Fruit fly (Drosophila melanogaster) whole organism, embryonic: ENCODE results near the gene CG5382.

ENCODE experiments used
- Aef1 ChIP-seq: fragments of 200-800 bp; sonication (Bioruptor generic); IDR thresholded peaks from 3 replicates; pipeline ENCODE4 v1.3.6; 2022; ENCODE audit warnings: missing biosample characterization, missing genetic modification characterization
- Bgb ChIP-seq: fragments of 200-800 bp; sonication (Bioruptor generic); IDR thresholded peaks from 2 replicates; pipeline ENCODE4 v1.3.6; 2022; ENCODE audit warnings: missing biosample characterization, missing genetic modification characterization; ENCODE audit not compliant: partially characterized antibody
- BtbVII ChIP-seq: fragments of 200-800 bp; sonication (Bioruptor generic); optimal IDR thresholded peaks from 3 replicates; lab custom pipeline; 2017; ENCODE audit warnings: missing biosample characterization, mild to moderate bottlenecking, missing genetic modification characterization
- CG11456 ChIP-seq: fragments of 200-800 bp; sonication (Bioruptor generic); IDR thresholded peaks from 3 replicates; pipeline ENCODE4 v1.3.6; 2022; ENCODE audit warnings: missing biosample characterization, missing genetic modification characterization
- CG11723 ChIP-seq: fragments of 200-800 bp; sonication (Bioruptor generic); optimal IDR thresholded peaks from 2 replicates; lab custom pipeline; 2017; ENCODE audit warnings: missing biosample characterization, mild to moderate bottlenecking, missing genetic modification characterization
- CG14441 ChIP-seq: fragments of 200-800 bp; sonication (Bioruptor generic); IDR thresholded peaks from 2 replicates; pipeline ENCODE4 v1.3.6; 2022; ENCODE audit warnings: missing biosample characterization, missing genetic modification characterization
- CG15479 ChIP-seq: fragments of 200-800 bp; sonication (Bioruptor generic); optimal IDR thresholded peaks from 3 replicates; lab custom pipeline; 2019; ENCODE audit warnings: missing biosample characterization, mild to moderate bottlenecking, missing genetic modification characterization, moderate library complexity
- CG15514 ChIP-seq: fragments of 200-800 bp; sonication (Bioruptor generic); optimal IDR thresholded peaks from 3 replicates; lab custom pipeline; 2017; ENCODE audit warnings: missing biosample characterization, missing genetic modification characterization, mild to moderate bottlenecking, moderate library complexity, missing genetic modification reagents
- CG18262 ChIP-seq: fragments of 200-800 bp; optimal IDR thresholded peaks from 3 replicates; lab custom pipeline; 2019; ENCODE audit warnings: missing biosample characterization, mild to moderate bottlenecking, missing genetic modification characterization, moderate library complexity
- CG1832 ChIP-seq: fragments of 200-800 bp; sonication (Bioruptor generic); optimal IDR thresholded peaks from 2 replicates; lab custom pipeline; 2017; ENCODE audit warnings: missing biosample characterization, mild to moderate bottlenecking, missing genetic modification characterization, inconsistent platforms
- CG32767 ChIP-seq: fragments of 200-800 bp; sonication (Bioruptor generic); IDR thresholded peaks from 2 replicates; pipeline ENCODE4 v1.3.6; 2022; ENCODE audit warnings: missing biosample characterization, missing genetic modification characterization
- CG32772 ChIP-seq: fragments of 200-800 bp; sonication (Bioruptor generic); IDR thresholded peaks from 2 replicates; pipeline ENCODE4 v1.3.6; 2022; ENCODE audit warnings: missing biosample characterization, missing genetic modification characterization
- CG3407 ChIP-seq: fragments of 200-800 bp; sonication (Bioruptor generic); optimal IDR thresholded peaks from 2 replicates; lab custom pipeline; 2018; ENCODE audit warnings: missing biosample characterization, mild to moderate bottlenecking, missing genetic modification characterization
- CG4282 ChIP-seq: fragments of 200-800 bp; sonication (Bioruptor generic); optimal IDR thresholded peaks from 2 replicates; lab custom pipeline; 2016; ENCODE audit warnings: missing biosample characterization, missing genetic modification characterization
- CG4360 ChIP-seq: fragments of 200-800 bp; sonication (Bioruptor generic); IDR thresholded peaks from 2 replicates; pipeline ENCODE4 v1.3.6; 2022; ENCODE audit warnings: missing biosample characterization, missing genetic modification characterization
- CG5953 ChIP-seq: fragments of 200-800 bp; sonication (Bioruptor generic); IDR thresholded peaks from 2 replicates; pipeline ENCODE4 v1.3.6; 2022; ENCODE audit warnings: missing biosample characterization, missing genetic modification characterization
- CG7786 ChIP-seq: fragments of 200-800 bp; sonication (Bioruptor generic); optimal IDR thresholded peaks from 2 replicates; lab custom pipeline; 2016; ENCODE audit warnings: missing biosample characterization, missing genetic modification characterization
- CG8089 ChIP-seq: fragments of 200-800 bp; sonication (Bioruptor generic); optimal IDR thresholded peaks from 3 replicates; lab custom pipeline; 2016; ENCODE audit warnings: missing biosample characterization, missing genetic modification characterization
- CG8290 ChIP-seq, 3 experiments: fragments of 200-800 bp; sonication (Bioruptor generic); optimal IDR thresholded peaks; 2 replicates each; lab custom pipeline; 2016 to 2019; ENCODE audit warnings: missing biosample characterization in 3 of 3, missing genetic modification characterization in 3 of 3, mild to moderate bottlenecking in 2 of 3, moderate library complexity in 1 of 3
- CoRest ChIP-seq: fragments of 200-800 bp; sonication (Bioruptor generic); optimal IDR thresholded peaks from 3 replicates; lab custom pipeline; 2018; ENCODE audit warnings: missing biosample characterization, mild to moderate bottlenecking, missing genetic modification characterization, moderate library complexity
- Ets65A ChIP-seq: fragments of 200-800 bp; sonication (Bioruptor generic); peaks from one replicate; lab custom pipeline; 2016; ENCODE audit warnings: missing biosample characterization, missing genetic modification characterization
- Fer3 ChIP-seq: fragments of 200-800 bp; sonication (Bioruptor generic); optimal IDR thresholded peaks from 2 replicates; lab custom pipeline; 2018; ENCODE audit warnings: missing biosample characterization, mild to moderate bottlenecking, missing genetic modification characterization, moderate library complexity
- GATAe ChIP-seq: fragments of 200-800 bp; sonication (Bioruptor generic); conservative IDR thresholded peaks from 2 replicates; pipeline ENCODE4 v1.3.6; 2022; ENCODE audit warnings: missing biosample characterization, missing genetic modification characterization
- HHEX ChIP-seq: fragments of 200-800 bp; sonication (Bioruptor generic); optimal IDR thresholded peaks from 3 replicates; lab custom pipeline; 2017; ENCODE audit warnings: missing biosample characterization, mild to moderate bottlenecking, missing genetic modification characterization, missing genetic modification reagents
- Hr78 ChIP-seq, 2 experiments: fragments of 200-800 bp in 1 of 2; fragments of >200 bp in 1 of 2; sonication (Bioruptor generic) in 1 of 2; optimal IDR thresholded peaks; 2 replicates each; lab custom pipeline; 2017 to 2019; ENCODE audit warnings: missing biosample characterization in 2 of 2, missing genetic modification characterization in 2 of 2, mild to moderate bottlenecking in 1 of 2, moderate library complexity in 1 of 2
- NK7.1 ChIP-seq: fragments of 200-800 bp; sonication (Bioruptor generic); optimal IDR thresholded peaks from 3 replicates; lab custom pipeline; 2016; ENCODE audit warnings: missing biosample characterization, missing genetic modification characterization
- Nf-YA ChIP-seq: fragments of 200-800 bp; sonication (Bioruptor generic); IDR thresholded peaks from 2 replicates; pipeline ENCODE4 v1.3.6; 2022; ENCODE audit warnings: missing biosample characterization, missing genetic modification characterization
- Opbp ChIP-seq: fragments of 200-800 bp; sonication (Bioruptor generic); IDR thresholded peaks from 3 replicates; pipeline ENCODE4 v1.3.6; 2022; ENCODE audit warnings: missing biosample characterization, missing genetic modification characterization; ENCODE audit not compliant: partially characterized antibody
- Optix ChIP-seq: fragments of 200-800 bp; sonication (Bioruptor generic); IDR thresholded peaks from 3 replicates; pipeline ENCODE4 v1.3.6; 2022; ENCODE audit warnings: missing biosample characterization, missing genetic modification characterization
- PHDP ChIP-seq: fragments of 200-800 bp; sonication (Bioruptor generic); optimal IDR thresholded peaks from 3 replicates; lab custom pipeline; 2018; ENCODE audit warnings: missing biosample characterization, mild to moderate bottlenecking, missing genetic modification characterization, moderate library complexity
- Xbp1 ChIP-seq: fragments of 200-800 bp; sonication (Bioruptor generic); optimal IDR thresholded peaks from 3 replicates; lab custom pipeline; 2016; ENCODE audit warnings: missing biosample characterization, mild to moderate bottlenecking, missing genetic modification characterization
- ato ChIP-seq: fragments of 200-800 bp; sonication (Bioruptor generic); IDR thresholded peaks from 2 replicates; pipeline ENCODE4 v1.3.6; 2022; ENCODE audit warnings: missing biosample characterization, missing genetic modification characterization; ENCODE audit not compliant: partially characterized antibody
- chinmo ChIP-seq: fragments of 200-800 bp; sonication (Bioruptor generic); IDR thresholded peaks from 4 replicates; pipeline ENCODE4 v1.3.6; 2022; ENCODE audit warnings: missing biosample characterization, missing genetic modification characterization; ENCODE audit not compliant: partially characterized antibody
- chn ChIP-seq: fragments of 200-800 bp; sonication (Bioruptor generic); optimal IDR thresholded peaks from 2 replicates; lab custom pipeline; 2016; ENCODE audit warnings: missing biosample characterization, missing genetic modification characterization
- disco-r ChIP-seq: fragments of 200-800 bp; sonication (Bioruptor generic); optimal IDR thresholded peaks from 2 replicates; lab custom pipeline; 2016; ENCODE audit warnings: missing biosample characterization, missing genetic modification characterization
- fd102C ChIP-seq: fragments of 200-800 bp; sonication (Bioruptor generic); optimal IDR thresholded peaks from 2 replicates; lab custom pipeline; 2018; ENCODE audit warnings: missing biosample characterization, mild to moderate bottlenecking, missing genetic modification characterization, moderate library complexity
- gfzf ChIP-seq: fragments of 200-800 bp; sonication (Bioruptor generic); optimal IDR thresholded peaks from 2 replicates; lab custom pipeline; 2016; ENCODE audit warnings: missing biosample characterization, mild to moderate bottlenecking, missing genetic modification characterization, moderate library complexity
- ham ChIP-seq: fragments of 200-800 bp; sonication (Bioruptor generic); IDR thresholded peaks from 2 replicates; pipeline ENCODE4 v1.3.6; 2022; ENCODE audit warnings: missing biosample characterization, missing genetic modification characterization
- ind ChIP-seq: fragments of 200-800 bp; sonication (Bioruptor generic); optimal IDR thresholded peaks from 3 replicates; lab custom pipeline; 2016; ENCODE audit warnings: missing biosample characterization, missing genetic modification characterization
- kay ChIP-seq: fragments of 200-800 bp; sonication (Bioruptor generic); optimal IDR thresholded peaks from 2 replicates; lab custom pipeline; 2016; ENCODE audit warnings: missing biosample characterization, missing genetic modification characterization
- pum ChIP-seq: fragments of 200-800 bp; sonication (Bioruptor generic); optimal IDR thresholded peaks from 2 replicates; lab custom pipeline; 2016; ENCODE audit warnings: missing biosample characterization, missing genetic modification characterization
- ro ChIP-seq: fragments of 200-800 bp; sonication (Bioruptor generic); IDR thresholded peaks from 2 replicates; pipeline ENCODE4 v1.3.6; 2022; ENCODE audit warnings: missing biosample characterization, missing genetic modification characterization
- row ChIP-seq: fragments of 200-800 bp; sonication (Bioruptor generic); IDR thresholded peaks from 3 replicates; pipeline ENCODE4 v1.3.6; 2022; ENCODE audit warnings: missing biosample characterization, missing genetic modification characterization
- sima ChIP-seq: fragments of 200-800 bp; sonication (Bioruptor generic); optimal IDR thresholded peaks from 2 replicates; lab custom pipeline; 2016; ENCODE audit warnings: missing biosample characterization, missing genetic modification characterization
- slbo ChIP-seq: fragments of 200-800 bp; sonication (Bioruptor generic); IDR thresholded peaks from 2 replicates; pipeline ENCODE4 v1.3.6; 2022; ENCODE audit warnings: missing biosample characterization, missing genetic modification characterization
- twi ChIP-seq: fragments of 200-800 bp; optimal IDR thresholded peaks from 2 replicates; lab custom pipeline; 2019; ENCODE audit warnings: missing biosample characterization, mild to moderate bottlenecking, missing genetic modification characterization, moderate library complexity
- zfh1 ChIP-seq: fragments of 200-800 bp; sonication (Bioruptor generic); IDR thresholded peaks from 3 replicates; pipeline ENCODE4 v1.3.6; 2022; ENCODE audit warnings: missing biosample characterization, missing genetic modification characterization

Gene CG5382

DNA sequence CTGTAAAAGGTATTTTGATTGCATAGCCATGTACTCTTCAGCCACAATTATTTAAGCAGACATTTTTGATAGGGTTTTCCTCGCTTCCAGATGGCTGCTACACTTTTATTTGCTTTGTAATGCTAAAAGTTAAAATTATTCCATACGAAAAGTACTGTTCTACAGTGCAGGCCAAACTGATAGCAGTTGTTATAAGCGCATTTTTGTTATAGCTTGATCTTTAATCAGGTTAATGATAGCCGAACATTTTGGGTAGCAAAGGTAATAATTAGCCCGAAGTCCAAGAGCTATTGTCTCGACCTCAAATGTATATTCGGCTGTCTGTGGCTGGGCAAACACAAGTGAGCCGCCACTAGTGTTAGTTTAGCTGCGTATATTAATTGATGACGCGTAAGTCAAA, 7.8 kb downstream of the CG5382 start (continued):
- TF ChIP-seq ind (GFP tag; lab: Kevin White, UChicago): no peak
- no peak for TF ChIP-seq CG3407 (GFP tag; lab: Kevin White, UChicago)
- TF ChIP-seq NK7.1: no peak
- TF ChIP-seq GATAe (GFP tag; lab: Robert Waterston, UW): no peak
- TF ChIP-seq CG4360 (GFP tag; lab: Robert Waterston, UW): no peak
- TF ChIP-seq Fer3: peak; percentile 18
- no peak for TF ChIP-seq CG5953 (GFP tag; lab: Robert Waterston, UW)
- no peak for TF ChIP-seq CG8290 (GFP tag; optimal IDR thresholded peaks at IDR 0.05; lab: Kevin White, UChicago)
- TF ChIP-seq CG8290 (tag; optimal IDR thresholded peaks at IDR 0.05; lab: Kevin White, UChicago): peak in 1 of 2 experiments; percentile 20
- TF ChIP-seq Ets65A (GFP tag; lab: Kevin White, UChicago): peak; percentile 45
- TF ChIP-seq CG18262 (tag; lab: Kevin White, UChicago): no peak
- TF ChIP-seq fd102C (GFP tag; lab: Kevin White, UChicago): no peak
- no peak for TF ChIP-seq Hr78 (GFP tag; optimal IDR thresholded peaks at IDR 0.05; lab: Kevin White, UChicago)
- no peak for TF ChIP-seq twi
- TF ChIP-seq CG32767 (GFP tag; lab: Robert Waterston, UW): no peak
- no peak for TF ChIP-seq zfh1 (GFP tag; lab: Robert Waterston, UW)
- TF ChIP-seq, all 482 proteins: peak for 21

DNA sequence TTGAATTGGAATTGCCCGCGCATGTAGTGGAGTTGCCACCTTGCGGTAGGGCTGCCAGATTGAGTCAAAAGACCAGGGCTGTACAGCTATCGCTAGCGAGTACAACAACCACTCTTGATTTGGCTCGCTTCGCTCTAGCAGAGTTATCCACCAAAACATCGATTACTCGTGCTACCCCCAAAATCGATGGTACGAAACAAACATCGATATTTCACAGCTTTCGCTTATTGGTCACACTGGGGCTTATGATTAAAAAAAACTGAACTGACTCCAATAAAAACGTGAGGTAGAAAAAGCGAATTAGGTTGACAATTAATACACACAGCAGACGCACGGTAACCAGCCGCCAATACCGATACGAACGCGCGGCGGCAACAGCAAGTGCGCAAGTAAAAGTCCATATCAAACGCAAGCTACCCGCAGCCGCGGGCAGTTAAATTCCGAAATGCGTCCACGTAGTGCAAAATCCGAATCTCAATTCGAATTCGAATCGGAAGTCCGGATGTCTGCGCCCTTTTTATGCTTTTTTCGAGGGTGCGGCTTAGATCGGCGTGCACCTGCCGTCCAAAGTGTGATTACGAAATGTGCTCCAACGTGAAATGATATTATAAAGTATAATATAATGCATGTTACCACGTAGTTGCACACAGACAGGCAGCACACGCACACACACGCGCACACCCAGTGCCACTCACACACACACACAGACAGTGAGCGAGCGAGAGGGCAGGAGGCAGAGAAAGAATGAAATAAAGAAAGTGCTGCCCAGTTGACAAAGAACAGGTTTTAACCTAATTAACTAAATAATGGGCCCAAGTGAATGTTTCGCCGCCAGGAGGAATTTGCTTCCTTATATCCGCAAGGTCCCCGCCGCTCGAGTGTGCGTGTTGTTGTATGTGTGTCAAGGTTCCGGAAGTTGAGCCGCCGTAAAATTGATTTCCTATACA, 9.0 kb downstream of the CG5382 start, which contains the start of gene Sar1:
Gene Sar1, plus strand, starts transcription at position 222 of the 947 bp plus-strand sequence.
- TF ChIP-seq BtbVII (GFP tag; lab: Kevin White, UChicago): no peak
- peak; percentile 44; the same call in 2 of the 3 replicates for TF ChIP-seq row
- TF ChIP-seq CG32772 (GFP tag; lab: Robert Waterston, UW): peak; percentile 55
- TF ChIP-seq Optix (GFP tag; lab: Robert Waterston, UW): no peak
- peak; percentile 26 for TF ChIP-seq disco-r (GFP tag; lab: Kevin White, UChicago)
- no peak for TF ChIP-seq CG8089 (GFP tag; lab: Kevin White, UChicago)
- no peak for TF ChIP-seq CG14441 (GFP tag; lab: Robert Waterston, UW)
- TF ChIP-seq CG1832 (GFP tag; lab: Kevin White, UChicago): peak; percentile 69
- no peak for TF ChIP-seq sima (GFP tag; lab: Kevin White, UChicago)
- peak; percentile 96 for TF ChIP-seq CG15514 (GFP tag; lab: Kevin White, UChicago)
- TF ChIP-seq Nf-YA (GFP tag; lab: Robert Waterston, UW): no peak
- TF ChIP-seq pum (GFP tag; lab: Kevin White, UChicago): no peak
- peak; percentile 69; the same call in 2 of the 3 replicates for TF ChIP-seq CG11456 (GFP tag; lab: Robert Waterston, UW)
- no peak for TF ChIP-seq kay (GFP tag; lab: Kevin White, UChicago)
- no peak; the same call in 1 of the 2 replicates for TF ChIP-seq ham
- peak; percentile 97 for TF ChIP-seq Opbp (GFP tag; lab: Robert Waterston, UW)
- TF ChIP-seq CoRest: peak; percentile 65
- TF ChIP-seq slbo (GFP tag; lab: Robert Waterston, UW): peak; percentile 67
- TF ChIP-seq Bgb (GFP tag; lab: Robert Waterston, UW): peak; percentile 97
- no peak for TF ChIP-seq CG11723
- TF ChIP-seq ro (GFP tag; lab: Robert Waterston, UW): no peak
- no peak for TF ChIP-seq CG15479 (GFP tag; lab: Kevin White, UChicago)
- peak; percentile 46 for TF ChIP-seq Xbp1
- peak; percentile 52 for TF ChIP-seq CG7786
- TF ChIP-seq CG4282 (GFP tag; lab: Kevin White, UChicago): peak; percentile 19
- peak; percentile 99 for TF ChIP-seq gfzf
- TF ChIP-seq CG4360 (GFP tag; lab: Robert Waterston, UW): no peak
- TF ChIP-seq chn: no peak
- no peak for TF ChIP-seq HHEX
- TF ChIP-seq chinmo (GFP tag; lab: Robert Waterston, UW): peak; percentile 94; the same call in 3 of the 4 replicates
- peak; percentile 88 for TF ChIP-seq ato (GFP tag; lab: Robert Waterston, UW)
- TF ChIP-seq Aef1: no peak
- TF ChIP-seq PHDP: no peak
